Worm (Caenorhabditis elegans) whole organism, mixed stage, embryonic: Measurements from ENCODE around the gene rnh-2.

Experiments
- M03D4.4 ChIP-seq: sonication (generic microtip); optimal IDR thresholded peaks from 2 replicates; lab custom pipeline; 2017; ENCODE audit warnings: mild to moderate bottlenecking, missing genetic modification characterization, missing compliant biosample characterization
- bed-3 ChIP-seq: fragments of 200-800 bp; sonication (Bioruptor generic); optimal IDR thresholded peaks from 3 replicates; lab custom pipeline; 2018; ENCODE audit warnings: mild to moderate bottlenecking, missing genetic modification characterization, moderate library complexity, missing compliant biosample characterization
- blmp-1 ChIP-seq: fragments of 150-350 bp; optimal IDR thresholded peaks from 2 replicates; lab custom pipeline; 2014; ENCODE audit warnings: missing biosample characterization, missing genetic modification characterization
- ceh-39 ChIP-seq: fragments of 150-350 bp; optimal IDR thresholded peaks from 2 replicates; lab custom pipeline; 2014; ENCODE audit warnings: missing biosample characterization, missing genetic modification characterization
- ceh-43 ChIP-seq: fragments of 200-800 bp; sonication (Bioruptor generic); optimal IDR thresholded peaks from 2 replicates; lab custom pipeline; 2018; ENCODE audit warnings: mild to moderate bottlenecking, missing genetic modification characterization, moderate library complexity, missing compliant biosample characterization
- ceh-83 ChIP-seq: fragments of 200-800 bp; sonication (Bioruptor generic); optimal IDR thresholded peaks from 2 replicates; lab custom pipeline; 2018; ENCODE audit warnings: mild to moderate bottlenecking, missing genetic modification characterization, missing compliant biosample characterization
- ces-1 ChIP-seq: fragments of 150-350 bp; optimal IDR thresholded peaks from 2 replicates; lab custom pipeline; 2014; ENCODE audit warnings: missing biosample characterization, missing genetic modification reagents, missing genetic modification characterization
- cnd-1 ChIP-seq: fragments of 200-800 bp; sonication (Bioruptor generic); optimal IDR thresholded peaks from 2 replicates; lab custom pipeline; 2018; ENCODE audit warnings: mild to moderate bottlenecking, missing genetic modification characterization, missing compliant biosample characterization
- drap-1 ChIP-seq: fragments of 200-800 bp; sonication (Bioruptor generic); optimal IDR thresholded peaks from 3 replicates; lab custom pipeline; 2018; ENCODE audit warnings: mild to moderate bottlenecking, missing genetic modification characterization, missing compliant biosample characterization
- elt-1 ChIP-seq: sonication (generic microtip); optimal IDR thresholded peaks from 2 replicates; lab custom pipeline; 2017; ENCODE audit warnings: missing genetic modification characterization, mild to moderate bottlenecking, missing compliant biosample characterization, antibody characterized with exemption, moderate library complexity, borderline replicate concordance; ENCODE audit not compliant: insufficient read depth
- elt-3 ChIP-seq: fragments of 150-350 bp; optimal IDR thresholded peaks from 2 replicates; lab custom pipeline; 2014; ENCODE audit warnings: missing biosample characterization, missing genetic modification characterization
- flh-1 ChIP-seq: fragments of 200-800 bp; sonication (Bioruptor generic); optimal IDR thresholded peaks from 2 replicates; lab custom pipeline; 2018; ENCODE audit warnings: mild to moderate bottlenecking, missing genetic modification characterization, moderate library complexity, missing compliant biosample characterization
- ham-2 ChIP-seq: fragments of 200-800 bp; sonication (Bioruptor generic); optimal IDR thresholded peaks from 2 replicates; lab custom pipeline; 2018; ENCODE audit warnings: mild to moderate bottlenecking, missing genetic modification characterization, missing compliant biosample characterization
- hlh-1 ChIP-seq: fragments of 150-350 bp; optimal IDR thresholded peaks from 2 replicates; lab custom pipeline; 2014; ENCODE audit warnings: missing biosample characterization, missing genetic modification reagents, missing genetic modification characterization
- lin-13 ChIP-seq: fragments of 150-350 bp; optimal IDR thresholded peaks from 2 replicates; lab custom pipeline; 2014; ENCODE audit warnings: missing biosample characterization, missing genetic modification characterization
- lsy-2 ChIP-seq: fragments of 150-350 bp; optimal IDR thresholded peaks from 2 replicates; lab custom pipeline; 2014; ENCODE audit warnings: missing biosample characterization, missing genetic modification characterization
- mab-5 ChIP-seq: fragments of 150-350 bp; optimal IDR thresholded peaks from 2 replicates; lab custom pipeline; 2014; ENCODE audit warnings: missing biosample characterization, missing genetic modification characterization
- mep-1 ChIP-seq: fragments of 150-350 bp; optimal IDR thresholded peaks from 2 replicates; lab custom pipeline; 2017; ENCODE audit warnings: missing biosample characterization, missing genetic modification reagents, missing genetic modification characterization, inconsistent platforms
- mls-2 ChIP-seq: sonication (generic microtip); optimal IDR thresholded peaks from 2 replicates; lab custom pipeline; 2016; ENCODE audit warnings: mild to moderate bottlenecking, missing genetic modification characterization, moderate library complexity, missing compliant biosample characterization
- nhr-12 ChIP-seq: fragments of 150-350 bp; optimal IDR thresholded peaks from 2 replicates; lab custom pipeline; 2014; ENCODE audit warnings: missing biosample characterization, missing genetic modification characterization
- nhr-2 ChIP-seq: fragments of 150-350 bp; optimal IDR thresholded peaks from 2 replicates; lab custom pipeline; 2014; ENCODE audit warnings: missing biosample characterization, missing genetic modification characterization
- nhr-237 ChIP-seq: fragments of 150-350 bp; optimal IDR thresholded peaks from 2 replicates; lab custom pipeline; 2014; ENCODE audit warnings: missing biosample characterization, missing genetic modification characterization
- nhr-28 ChIP-seq: fragments of 150-350 bp; optimal IDR thresholded peaks from 2 replicates; lab custom pipeline; 2014; ENCODE audit warnings: missing biosample characterization, missing genetic modification characterization
- nhr-76 ChIP-seq: sonication (generic microtip); optimal IDR thresholded peaks from 2 replicates; lab custom pipeline; 2017; ENCODE audit warnings: missing biosample characterization, missing genetic modification characterization
- pha-4 ChIP-seq: fragments of 150-350 bp; optimal IDR thresholded peaks from 2 replicates; lab custom pipeline; 2018; ENCODE audit warnings: missing biosample characterization, missing genetic modification reagents, missing genetic modification characterization
- sem-2 ChIP-seq: fragments of 200-800 bp; sonication (Bioruptor generic); optimal IDR thresholded peaks from 2 replicates; lab custom pipeline; 2018; ENCODE audit warnings: mild to moderate bottlenecking, missing genetic modification characterization, missing compliant biosample characterization
- snpc-4 ChIP-seq: fragments of 150-350 bp; optimal IDR thresholded peaks from 2 replicates; lab custom pipeline; 2014; ENCODE audit warnings: missing biosample characterization, missing genetic modification characterization
- sptf-1 ChIP-seq: sonication (generic microtip); optimal IDR thresholded peaks from 2 replicates; lab custom pipeline; 2017; ENCODE audit warnings: mild to moderate bottlenecking, missing genetic modification characterization, moderate library complexity, missing compliant biosample characterization
- tbx-8 ChIP-seq: fragments of 200-800 bp; sonication (Bioruptor generic); optimal IDR thresholded peaks from 2 replicates; lab custom pipeline; 2018; ENCODE audit warnings: mild to moderate bottlenecking, missing genetic modification characterization, moderate library complexity, missing compliant biosample characterization
- unc-120 ChIP-seq: sonication (generic microtip); optimal IDR thresholded peaks from 2 replicates; lab custom pipeline; 2017; ENCODE audit warnings: missing genetic modification characterization, missing compliant biosample characterization; ENCODE audit not compliant: poor library complexity, severe bottlenecking
- unc-39 ChIP-seq: fragments of 150-350 bp; optimal IDR thresholded peaks from 2 replicates; lab custom pipeline; 2014; ENCODE audit warnings: missing biosample characterization, missing genetic modification characterization
- unc-62 ChIP-seq: fragments of 150-350 bp; optimal IDR thresholded peaks from 2 replicates; lab custom pipeline; 2014; ENCODE audit warnings: missing biosample characterization, missing genetic modification reagents, missing genetic modification characterization
- zip-8 ChIP-seq: fragments of 150-350 bp; optimal IDR thresholded peaks from 2 replicates; lab custom pipeline; 2014; ENCODE audit warnings: missing biosample characterization, missing genetic modification characterization
- ztf-11 ChIP-seq: fragments of 150-350 bp; optimal IDR thresholded peaks from 2 replicates; lab custom pipeline; 2014; ENCODE audit warnings: missing biosample characterization, missing genetic modification characterization

Gene rnh-2

DNA sequence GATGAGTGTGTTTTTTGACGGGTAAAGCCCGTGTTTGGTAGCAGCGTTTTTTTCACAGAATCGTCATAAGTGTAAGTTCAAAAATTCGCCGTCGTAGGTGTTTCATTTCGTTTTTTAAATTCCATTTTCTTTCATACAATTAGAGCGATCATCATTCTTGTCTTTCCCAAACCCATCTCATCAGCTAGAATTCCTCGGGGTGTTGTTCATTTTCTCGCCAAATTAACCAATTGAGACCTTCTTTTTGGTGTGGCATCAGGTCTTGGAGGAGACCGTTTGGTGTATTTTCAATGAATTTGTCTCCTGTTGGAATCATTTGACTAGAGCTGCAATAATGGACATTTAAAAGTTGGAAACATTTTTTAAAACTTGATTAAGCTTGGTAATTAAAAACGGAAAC, 44.0 kb upstream of the rnh-2 start:
- TF ChIP-seq blmp-1 (no peak), drap-1 (GFP tag; lab: Kevin White, UChicago) (no peak), lsy-2 (tag; lab: Kevin White, UChicago) (no peak), ham-2 (GFP tag; lab: Kevin White, UChicago) (no peak), ceh-39 (no peak), nhr-76 (no peak), flh-1 (GFP tag; lab: Kevin White, UChicago) (no peak), snpc-4 (no peak), ceh-43 (GFP tag; lab: Kevin White, UChicago) (no peak)

DNA sequence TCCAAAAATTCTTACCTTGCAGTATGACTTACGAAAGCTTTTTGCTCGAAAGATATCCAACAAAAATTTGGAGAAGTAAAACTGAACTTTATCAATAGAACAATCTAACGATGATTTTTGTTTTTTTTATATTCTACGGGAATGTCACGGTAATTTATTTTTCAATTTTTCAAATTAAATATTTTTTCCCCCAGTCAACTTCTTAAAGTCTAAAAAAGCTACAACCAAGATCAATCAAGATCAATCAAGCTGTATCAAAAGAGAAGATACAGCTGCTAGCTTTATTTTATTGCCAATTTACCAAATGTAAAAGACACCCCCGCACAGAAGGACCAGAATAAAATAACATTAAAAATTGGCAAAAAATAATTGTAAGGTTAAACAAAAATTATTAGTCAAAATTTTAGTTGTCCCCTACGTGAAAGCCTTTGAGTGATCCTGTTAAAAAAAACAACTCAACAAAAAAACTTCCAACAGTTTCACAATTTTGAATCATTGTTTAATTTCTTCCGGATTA, 41.6 kb upstream of the rnh-2 start, which contains the start of the genes M05D6.1 and M05D6.3:
Gene M05D6.1 (minus strand): TSS at position 101 of the 517 bp plus-strand sequence.
Gene M05D6.3 (plus strand): TSS at position 467 of the 517 bp plus-strand sequence.
- TF ChIP-seq ceh-43 (GFP tag; lab: Kevin White, UChicago) = no peak
- TF ChIP-seq lin-13 = no peak
- TF ChIP-seq sptf-1 (tag; lab: Kevin White, UChicago) = no peak
- no peak for TF ChIP-seq sem-2 (GFP tag; lab: Kevin White, UChicago)
- TF ChIP-seq lsy-2 (tag; lab: Kevin White, UChicago) = no peak
- no peak for TF ChIP-seq mep-1 (tag; lab: Kevin White, UChicago)
- no peak for TF ChIP-seq elt-1 (tag; lab: Kevin White, UChicago)
- TF ChIP-seq mab-5 (tag; lab: Kevin White, UChicago) = no peak

DNA sequence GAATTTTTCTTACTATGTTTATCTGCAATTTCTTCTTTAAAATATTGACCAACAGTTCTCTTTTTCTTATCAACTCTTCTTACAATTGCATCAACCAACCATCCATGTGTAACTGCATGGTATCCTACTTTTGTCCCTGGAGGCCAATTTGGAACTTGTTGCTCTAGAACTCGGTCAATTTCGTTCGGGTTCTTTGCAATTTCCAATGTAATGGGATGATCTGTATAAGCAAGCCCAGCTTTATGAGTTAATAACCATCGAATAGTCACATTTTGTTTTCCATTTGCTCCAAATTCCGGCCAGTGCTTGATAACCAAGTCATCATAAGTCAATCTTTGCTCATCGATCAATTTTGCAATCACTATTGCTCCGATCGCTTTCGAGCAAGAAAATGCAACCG, 37.6 kb upstream of the rnh-2 start:
- no peak for TF ChIP-seq pha-4
- no peak for TF ChIP-seq lin-13
- no peak for TF ChIP-seq cnd-1 (tag; lab: Kevin White, UChicago)
- TF ChIP-seq hlh-1 (tag; lab: Kevin White, UChicago) = no peak
- TF ChIP-seq nhr-237 (tag; lab: Kevin White, UChicago) = no peak
- TF ChIP-seq ham-2 (GFP tag; lab: Kevin White, UChicago) = no peak
- no peak for TF ChIP-seq drap-1 (GFP tag; lab: Kevin White, UChicago)
- no peak for TF ChIP-seq flh-1 (GFP tag; lab: Kevin White, UChicago)
- TF ChIP-seq lsy-2 (tag; lab: Kevin White, UChicago) = no peak

DNA sequence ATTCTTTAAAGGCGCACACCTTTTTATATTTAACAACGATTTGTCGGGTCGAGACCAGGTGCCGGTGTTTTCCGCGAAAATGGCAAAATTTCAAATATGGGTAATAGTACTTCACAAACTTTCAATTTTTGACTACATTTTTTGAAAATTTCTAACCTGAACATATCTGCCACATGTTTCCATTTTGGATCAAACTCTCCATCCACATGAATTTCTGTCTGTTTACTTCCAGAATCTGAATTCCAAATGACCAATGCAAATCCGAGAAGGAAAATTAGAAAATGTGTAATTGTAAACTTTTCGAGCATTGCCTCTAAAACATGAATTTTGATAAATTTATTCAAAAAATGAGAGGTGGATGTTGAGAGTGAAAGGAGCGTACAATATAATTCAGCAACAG, 36.8 kb upstream of the rnh-2 start, which contains the start of gene lact-4:
Gene lact-4 (minus strand): TSS at position 313 of the 400 bp plus-strand sequence.
- TF ChIP-seq bed-3 (GFP tag; lab: Kevin White, UChicago) = no peak
- no peak for TF ChIP-seq unc-39 (tag; lab: Kevin White, UChicago)
- TF ChIP-seq nhr-237 (tag; lab: Kevin White, UChicago) = no peak
- no peak for TF ChIP-seq zip-8 (tag; lab: Kevin White, UChicago)
- no peak for TF ChIP-seq hlh-1 (tag; lab: Kevin White, UChicago)
- TF ChIP-seq pha-4 = no peak
- TF ChIP-seq ham-2 (GFP tag; lab: Kevin White, UChicago) = no peak
- TF ChIP-seq mls-2 (tag; lab: Kevin White, UChicago) = no peak
- TF ChIP-seq elt-3 (tag; lab: Kevin White, UChicago) = no peak

DNA sequence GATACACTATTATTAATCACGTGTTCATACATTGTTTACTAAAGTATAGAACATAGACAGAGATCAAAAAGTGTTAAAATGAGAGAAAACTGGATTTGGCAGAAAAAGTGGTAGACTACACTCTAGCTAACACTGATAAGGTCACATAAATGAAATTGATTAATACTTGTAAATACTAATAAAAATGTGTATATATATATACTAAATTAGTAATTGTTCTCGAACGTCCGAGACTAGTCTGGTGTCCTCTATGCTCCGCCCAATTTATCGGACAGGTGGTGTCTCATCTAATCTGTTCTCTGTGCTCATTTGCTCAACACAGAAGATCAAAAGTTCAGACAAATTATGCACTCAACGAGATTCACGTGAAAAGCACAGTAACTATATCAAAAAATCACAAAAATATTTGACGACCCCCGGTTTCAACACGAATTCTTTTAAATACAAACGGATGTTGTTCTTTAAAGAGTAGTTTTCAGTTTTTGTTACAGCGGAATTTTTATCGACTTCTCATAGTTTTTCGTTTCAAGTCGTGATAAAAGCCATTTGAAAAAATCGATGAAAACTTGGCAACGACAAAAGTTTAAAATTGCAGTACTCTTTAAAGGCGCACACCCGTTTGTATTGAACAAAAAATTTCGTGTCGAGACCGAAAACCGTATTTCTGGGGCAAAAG, 35.8 kb upstream of the rnh-2 start:
- TF ChIP-seq hlh-1 (tag; lab: Kevin White, UChicago) = peak; percentile 84
- TF ChIP-seq M03D4.4 = no peak
- TF ChIP-seq lin-13 = no peak
- TF ChIP-seq elt-3 (tag; lab: Kevin White, UChicago) = no peak
- TF ChIP-seq mab-5 (tag; lab: Kevin White, UChicago) = peak; percentile 44
- TF ChIP-seq tbx-8 = no peak
- TF ChIP-seq snpc-4 = no peak
- no peak for TF ChIP-seq nhr-76
- TF ChIP-seq unc-62 = peak; percentile 70
- TF ChIP-seq zip-8 (tag; lab: Kevin White, UChicago) = no peak
- TF ChIP-seq ceh-43 (GFP tag; lab: Kevin White, UChicago) = no peak
- TF ChIP-seq blmp-1 = no peak
- peak; percentile 62 for TF ChIP-seq unc-120 (tag; lab: Kevin White, UChicago)
- no peak for TF ChIP-seq bed-3 (GFP tag; lab: Kevin White, UChicago)
- TF ChIP-seq cnd-1 (tag; lab: Kevin White, UChicago) = no peak
- TF ChIP-seq nhr-12 (tag; lab: Kevin White, UChicago) = no peak
- no peak for TF ChIP-seq elt-1 (tag; lab: Kevin White, UChicago)
- no peak for TF ChIP-seq ham-2 (GFP tag; lab: Kevin White, UChicago)
- no peak for TF ChIP-seq ces-1 (GFP tag; lab: Kevin White, UChicago)
- no peak for TF ChIP-seq flh-1 (GFP tag; lab: Kevin White, UChicago)
- no peak for TF ChIP-seq nhr-237 (tag; lab: Kevin White, UChicago)
- no peak for TF ChIP-seq sptf-1 (tag; lab: Kevin White, UChicago)
- TF ChIP-seq ceh-83 (GFP tag; lab: Kevin White, UChicago) = no peak
- TF ChIP-seq ceh-39 = peak; percentile 34
- no peak for TF ChIP-seq mls-2 (tag; lab: Kevin White, UChicago)
- peak; percentile 10 for TF ChIP-seq pha-4
- TF ChIP-seq sem-2 (GFP tag; lab: Kevin White, UChicago) = no peak
- TF ChIP-seq lsy-2 (tag; lab: Kevin White, UChicago) = no peak
- TF ChIP-seq nhr-2 (tag; lab: Kevin White, UChicago) = peak; percentile 58
- no peak for TF ChIP-seq ztf-11 (tag; lab: Kevin White, UChicago)
- TF ChIP-seq mep-1 (tag; lab: Kevin White, UChicago) = no peak
- no peak for TF ChIP-seq nhr-28
- TF ChIP-seq drap-1 (GFP tag; lab: Kevin White, UChicago) = no peak
- TF ChIP-seq, all 35 proteins: peak for 7
